Worm (Caenorhabditis elegans): ENCODE results near the gene F38H12.5.

DNA sequence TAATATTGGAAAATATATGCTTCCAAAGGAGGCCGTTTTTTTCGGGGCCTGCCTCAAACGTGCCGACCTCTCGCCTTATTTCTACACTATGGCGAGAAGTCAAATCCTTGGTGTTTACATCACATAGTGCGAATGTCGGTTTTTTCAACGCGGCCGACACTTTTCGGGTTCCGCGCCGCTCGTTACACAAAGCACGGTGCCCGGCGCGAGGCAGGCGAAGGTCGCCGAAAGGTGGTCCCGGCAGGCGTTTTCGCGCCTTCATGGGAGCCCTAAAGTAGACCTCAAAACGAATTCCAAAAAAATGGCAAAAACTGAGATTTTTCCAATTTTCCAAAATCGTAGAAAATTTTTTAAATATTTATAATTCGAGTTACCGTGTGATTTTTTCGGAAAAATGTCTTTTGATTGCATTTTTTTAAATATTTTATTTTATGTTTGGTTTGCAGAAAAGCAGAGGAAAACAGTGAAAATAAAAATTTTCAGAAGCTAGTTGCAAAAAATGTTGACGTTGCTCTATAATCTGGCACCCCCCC lies 42.8 kb upstream of the F38H12.5 start, which contains the start of gene T05B4.12:
- TF ChIP-seq lin-26 (GFP tag; IDR thresholded peaks at IDR 0.05), result no peak
- no peak for TF ChIP-seq pha-4 (tag; optimal IDR thresholded peaks at IDR 0.05)
- no peak for TF ChIP-seq F55B11.4 (tag; optimal IDR thresholded peaks at IDR 0.05; ENCODE audit: borderline replicate concordance, insufficient read depth)
- TF ChIP-seq him-1 (tag; optimal IDR thresholded peaks at IDR 0.05), result no peak
- TF ChIP-seq K11D2.4 (GFP tag; IDR thresholded peaks at IDR 0.05), result no peak
- TF ChIP-seq F57A8.1 (GFP tag; optimal IDR thresholded peaks at IDR 0.05), result no peak
- no peak for TF ChIP-seq snpc-3.4 (tag; optimal IDR thresholded peaks at IDR 0.05)
- TF ChIP-seq attf-6 (GFP tag; IDR thresholded peaks at IDR 0.05), result no peak
- TF ChIP-seq rpc-1 (optimal IDR thresholded peaks at IDR 0.05), result no peak
- TF ChIP-seq rpc-1 (tag; optimal IDR thresholded peaks at IDR 0.05), result no peak
- no peak for TF ChIP-seq F10E7.11 (tag; optimal IDR thresholded peaks at IDR 0.05)
- no peak for TF ChIP-seq nfya-1 (tag; optimal IDR thresholded peaks at IDR 0.05; ENCODE audit: borderline replicate concordance, insufficient read depth)
- no peak for TF ChIP-seq nhr-120 (GFP tag; IDR thresholded peaks at IDR 0.05)
- TF ChIP-seq sptf-2 (GFP tag; optimal IDR thresholded peaks at IDR 0.05), result no peak
